Worm (Caenorhabditis elegans) whole organism, late embryonic: ENCODE data around the gene tmem-184.

ENCODE experiments used
- K02D7.2 ChIP-seq: sonication (generic microtip); optimal IDR thresholded peaks from 2 replicates; lab custom pipeline; 2017; ENCODE audit warnings: mild to moderate bottlenecking, missing genetic modification characterization, missing compliant biosample characterization
- gmeb-2 ChIP-seq: sonication (generic microtip); optimal IDR thresholded peaks from 2 replicates; lab custom pipeline; 2016; ENCODE audit warnings: missing genetic modification characterization, inconsistent platforms, missing compliant biosample characterization
- nhr-11 ChIP-seq: fragments of 150-350 bp; optimal IDR thresholded peaks from 2 replicates; lab custom pipeline; 2014; ENCODE audit warnings: missing biosample characterization, missing genetic modification characterization
- ttx-3 ChIP-seq: sonication (generic microtip); optimal IDR thresholded peaks from 2 replicates; lab custom pipeline; 2016; ENCODE audit warnings: missing genetic modification reagents, missing genetic modification characterization, missing compliant biosample characterization

Gene tmem-184

ce11 chrX:14657445-14657844, 49.2 kb downstream of the tmem-184 start:
- no peak for TF ChIP-seq nhr-11 (tag; lab: Kevin White, UChicago)

- TF ChIP-seq K02D7.2 (tag; lab: Kevin White, UChicago): no peak
- no peak for TF ChIP-seq gmeb-2 (tag; lab: Kevin White, UChicago)
- TF ChIP-seq ttx-3: no peak
These were observed 52.0 kb downstream of the tmem-184 start, which contains the start of gene syg-2 for ce11 chrX:14654668-14655067. Gene syg-2 (plus strand): TSS chrX:14654968.
